Worm (Caenorhabditis elegans) whole organism, L4 larva: ENCODE results near the gene uggt-1.

ENCODE experiments used
- F37D6.2 ChIP-seq: sonication (generic microtip); optimal IDR thresholded peaks from 2 replicates; lab custom pipeline; 2016; ENCODE audit warnings: mild to moderate bottlenecking, missing genetic modification characterization, missing compliant biosample characterization
- F49E8.2 ChIP-seq: sonication (generic microtip); optimal IDR thresholded peaks from 2 replicates; lab custom pipeline; 2016; ENCODE audit warnings: missing compliant biosample characterization, mild to moderate bottlenecking, missing genetic modification characterization, borderline replicate concordance
- T20F7.1 ChIP-seq: fragments of 200-800 bp; sonication (Bioruptor generic); optimal IDR thresholded peaks from 2 replicates; lab custom pipeline; 2018; ENCODE audit warnings: mild to moderate bottlenecking, missing genetic modification characterization, missing compliant biosample characterization
- Y105C5A.15 ChIP-seq: fragments of 200-800 bp; sonication (Bioruptor generic); IDR thresholded peaks from 2 replicates; pipeline ENCODE4 v1.3.6; 2022; ENCODE audit warnings: missing genetic modification characterization, missing compliant biosample characterization
- Y48G9A.11 ChIP-seq: fragments of 200-800 bp; sonication (Bioruptor generic); IDR thresholded peaks from 2 replicates; pipeline ENCODE4 v1.3.6; 2022; ENCODE audit warnings: missing genetic modification reagents, missing genetic modification characterization, missing compliant biosample characterization
- ZK337.2 ChIP-seq: fragments of 200-800 bp; sonication (Bioruptor generic); IDR thresholded peaks from 2 replicates; pipeline ENCODE4 v1.3.6; 2022; ENCODE audit warnings: missing genetic modification reagents, missing genetic modification characterization, missing compliant biosample characterization
- aha-1 ChIP-seq: fragments of 150-350 bp; peaks from one replicate; lab custom pipeline; 2014; ENCODE audit warnings: missing biosample characterization, missing genetic modification characterization
- aly-2 ChIP-seq: sonication (generic microtip); optimal IDR thresholded peaks from 2 replicates; lab custom pipeline; 2018; ENCODE audit warnings: missing biosample characterization, missing genetic modification characterization
- arid-1 ChIP-seq: fragments of 200-800 bp; sonication (Bioruptor generic); conservative IDR thresholded peaks from 2 replicates; pipeline ENCODE4 v1.3.6; 2022; ENCODE audit warnings: missing genetic modification reagents, missing genetic modification characterization, missing compliant biosample characterization
- ceh-20 ChIP-seq: fragments of 200-800 bp; sonication (Bioruptor generic); IDR thresholded peaks from 2 replicates; pipeline ENCODE4 v1.3.6; 2022; ENCODE audit warnings: missing genetic modification reagents, missing genetic modification characterization, missing compliant biosample characterization
- ceh-62 ChIP-seq: sonication (generic microtip); optimal IDR thresholded peaks from 2 replicates; lab custom pipeline; 2017; ENCODE audit warnings: missing biosample characterization, missing genetic modification characterization
- ctbp-1 ChIP-seq: fragments of 200-800 bp; sonication (Bioruptor generic); IDR thresholded peaks from 2 replicates; pipeline ENCODE4 v1.3.6; 2022; ENCODE audit warnings: missing genetic modification reagents, missing genetic modification characterization, missing compliant biosample characterization
- daf-12 ChIP-seq: fragments of 150-350 bp; optimal IDR thresholded peaks from 2 replicates; lab custom pipeline; 2014; ENCODE audit warnings: missing biosample characterization, missing genetic modification reagents, missing genetic modification characterization
- daf-16 ChIP-seq, 3 experiments: sonication (generic microtip); optimal IDR thresholded peaks; 2 replicates each; lab custom pipeline; 2016 to 2017; ENCODE audit warnings: missing genetic modification characterization in 3 of 3, missing genetic modification reagents in 3 of 3, mild to moderate bottlenecking in 2 of 3, missing compliant biosample characterization in 2 of 3, missing biosample characterization in 1 of 3, moderate library complexity in 1 of 3
- daf-19 ChIP-seq: fragments of 200-800 bp; sonication (Bioruptor generic); conservative IDR thresholded peaks from 2 replicates; pipeline ENCODE4 v1.3.6; 2022; ENCODE audit warnings: missing genetic modification characterization, missing compliant biosample characterization
- dmd-9 ChIP-seq: fragments of 200-800 bp; sonication (Bioruptor generic); IDR thresholded peaks from 2 replicates; pipeline ENCODE4 v1.3.6; 2022; ENCODE audit warnings: missing genetic modification reagents, missing genetic modification characterization, missing compliant biosample characterization
- dve-1 ChIP-seq: sonication (generic microtip); optimal IDR thresholded peaks from 2 replicates; lab custom pipeline; 2017; ENCODE audit warnings: antibody characterized with exemption, mild to moderate bottlenecking, missing genetic modification characterization, missing compliant biosample characterization; ENCODE audit not compliant: insufficient read depth
- egl-43 ChIP-seq: fragments of 200-800 bp; sonication (Bioruptor generic); IDR thresholded peaks from 2 replicates; pipeline ENCODE4 v1.3.6; 2022; ENCODE audit warnings: missing genetic modification reagents, missing genetic modification characterization, missing compliant biosample characterization
- hlh-11 ChIP-seq: fragments of 200-800 bp; sonication (Bioruptor generic); optimal IDR thresholded peaks from 2 replicates; lab custom pipeline; 2018; ENCODE audit warnings: mild to moderate bottlenecking, missing genetic modification characterization, missing compliant biosample characterization
- hlh-30 ChIP-seq: sonication (generic microtip); optimal IDR thresholded peaks from 2 replicates; lab custom pipeline; 2017; ENCODE audit warnings: antibody characterized with exemption, mild to moderate bottlenecking, missing genetic modification characterization, missing compliant biosample characterization; ENCODE audit not compliant: insufficient read depth
- jun-1 ChIP-seq: fragments of 150-350 bp; optimal IDR thresholded peaks from 2 replicates; lab custom pipeline; 2014; ENCODE audit warnings: missing biosample characterization, missing genetic modification reagents, missing genetic modification characterization
- lin-13 ChIP-seq: fragments of 150-350 bp; optimal IDR thresholded peaks from 2 replicates; lab custom pipeline; 2014; ENCODE audit warnings: missing biosample characterization, missing genetic modification reagents, missing genetic modification characterization
- mes-2 ChIP-seq: sonication (generic microtip); optimal IDR thresholded peaks from 2 replicates; lab custom pipeline; 2016; ENCODE audit warnings: missing genotype, mild to moderate bottlenecking, missing genetic modification characterization, missing compliant biosample characterization; ENCODE audit not compliant: poor library complexity, severe bottlenecking
- nhr-11 ChIP-seq: fragments of 150-350 bp; optimal IDR thresholded peaks from 2 replicates; lab custom pipeline; 2014; ENCODE audit warnings: missing biosample characterization, missing genetic modification characterization
- nhr-237 ChIP-seq: sonication (generic microtip); optimal IDR thresholded peaks from 2 replicates; lab custom pipeline; 2017; ENCODE audit warnings: missing biosample characterization, missing genetic modification characterization
- nhr-41 ChIP-seq: fragments of 200-800 bp; sonication (Bioruptor generic); IDR thresholded peaks from 2 replicates; pipeline ENCODE4 v1.3.6; 2022; ENCODE audit warnings: missing genetic modification reagents, missing genetic modification characterization, missing compliant biosample characterization
- nhr-42 ChIP-seq: fragments of 200-800 bp; sonication (Bioruptor generic); IDR thresholded peaks from 2 replicates; pipeline ENCODE4 v1.3.6; 2022; ENCODE audit warnings: missing genetic modification characterization, missing compliant biosample characterization
- nhr-6 ChIP-seq: fragments of 150-350 bp; optimal IDR thresholded peaks from 2 replicates; lab custom pipeline; 2014; ENCODE audit warnings: missing biosample characterization, missing genetic modification characterization
- nhr-77 ChIP-seq: fragments of 150-350 bp; optimal IDR thresholded peaks from 2 replicates; lab custom pipeline; 2014; ENCODE audit warnings: missing biosample characterization, missing genetic modification characterization
- php-3 ChIP-seq: fragments of 200-800 bp; sonication (Bioruptor generic); IDR thresholded peaks from 2 replicates; pipeline ENCODE4 v1.3.6; 2022; ENCODE audit warnings: missing genetic modification reagents, missing genetic modification characterization, missing compliant biosample characterization
- skn-1 ChIP-seq: fragments of 150-350 bp; optimal IDR thresholded peaks from 2 replicates; lab custom pipeline; 2014; ENCODE audit warnings: missing biosample characterization, missing genetic modification characterization
- snpc-1.2 ChIP-seq: fragments of 200-800 bp; sonication (Bioruptor generic); IDR thresholded peaks from 2 replicates; pipeline ENCODE4 v1.3.6; 2022; ENCODE audit warnings: missing genetic modification reagents, missing genetic modification characterization, missing compliant biosample characterization
- spr-1 ChIP-seq: sonication (generic microtip); optimal IDR thresholded peaks from 2 replicates; lab custom pipeline; 2016; ENCODE audit warnings: mild to moderate bottlenecking, missing genetic modification characterization, missing compliant biosample characterization
- unc-130 ChIP-seq: sonication (generic microtip); optimal IDR thresholded peaks from 2 replicates; lab custom pipeline; 2016; ENCODE audit warnings: missing genetic modification reagents, missing genetic modification characterization, missing compliant biosample characterization
- unc-62 ChIP-seq, 3 experiments: fragments of 150-350 bp in 1 of 3; sonication (generic microtip); optimal IDR thresholded peaks in 2 of 3; peaks in 1 of 3; 1 replicate in 1 of 3; 2 replicates in 2 of 3; lab custom pipeline; 2014 to 2017; ENCODE audit warnings: missing biosample characterization in 3 of 3, missing genetic modification characterization in 3 of 3, missing genetic modification reagents in 3 of 3, missing genotype in 1 of 3
- vab-7 ChIP-seq: fragments of 200-800 bp; sonication (Bioruptor generic); IDR thresholded peaks from 2 replicates; pipeline ENCODE4 v1.3.6; 2022; ENCODE audit warnings: missing genetic modification reagents, missing genetic modification characterization, missing compliant biosample characterization
- zag-1 ChIP-seq: fragments of 150-350 bp; optimal IDR thresholded peaks from 2 replicates; lab custom pipeline; 2014; ENCODE audit warnings: missing biosample characterization, missing genetic modification characterization
- zfp-2 ChIP-seq: sonication (generic microtip); optimal IDR thresholded peaks from 2 replicates; lab custom pipeline; 2016; ENCODE audit warnings: mild to moderate bottlenecking, missing genetic modification characterization, missing compliant biosample characterization
- zfp-3 ChIP-seq: fragments of 200-800 bp; sonication (Bioruptor generic); conservative IDR thresholded peaks from 2 replicates; pipeline ENCODE4 v1.3.6; 2022; ENCODE audit warnings: missing genetic modification reagents, missing genetic modification characterization, missing compliant biosample characterization
- ztf-7 ChIP-seq: fragments of 150-350 bp; optimal IDR thresholded peaks from 2 replicates; lab custom pipeline; 2014; ENCODE audit warnings: missing biosample characterization, missing genetic modification characterization

Gene uggt-1

ce11 chrX:7525271-7525670 is 24.5 kb upstream of the uggt-1 start, which contains the start of gene F46C8.3:
Gene F46C8.3 (plus strand): TSS chrX:7525571.
- TF ChIP-seq ceh-62 (tag; lab: Kevin White, UChicago) (no peak), daf-12 (tag; lab: Kevin White, UChicago) (no peak), ctbp-1 (GFP tag; lab: Robert Waterston, UW) (no peak), jun-1 (tag; lab: Kevin White, UChicago) (no peak), Y48G9A.11 (no peak), lin-13 (GFP tag; lab: Kevin White, UChicago) (no peak), aly-2 (tag; lab: Kevin White, UChicago) (no peak), ZK337.2 (GFP tag; lab: Robert Waterston, UW) (no peak), zfp-3 (GFP tag; lab: Robert Waterston, UW) (no peak), daf-16 (GFP tag; optimal IDR thresholded peaks at IDR 0.05; lab: Kevin White, UChicago) (no peak), daf-16 (tag; optimal IDR thresholded peaks at IDR 0.05; lab: Kevin White, UChicago) (no peak), nhr-42 (GFP tag; lab: Robert Waterston, UW) (no peak), dmd-9 (GFP tag; lab: Robert Waterston, UW) (no peak), T20F7.1 (GFP tag; lab: Kevin White, UChicago) (no peak), nhr-77 (tag; lab: Kevin White, UChicago) (no peak), skn-1 (tag; lab: Kevin White, UChicago) (no peak), ztf-7 (tag; lab: Kevin White, UChicago) (no peak), spr-1 (tag; lab: Kevin White, UChicago) (no peak), zfp-2 (tag; lab: Kevin White, UChicago) (no peak)

DNA sequence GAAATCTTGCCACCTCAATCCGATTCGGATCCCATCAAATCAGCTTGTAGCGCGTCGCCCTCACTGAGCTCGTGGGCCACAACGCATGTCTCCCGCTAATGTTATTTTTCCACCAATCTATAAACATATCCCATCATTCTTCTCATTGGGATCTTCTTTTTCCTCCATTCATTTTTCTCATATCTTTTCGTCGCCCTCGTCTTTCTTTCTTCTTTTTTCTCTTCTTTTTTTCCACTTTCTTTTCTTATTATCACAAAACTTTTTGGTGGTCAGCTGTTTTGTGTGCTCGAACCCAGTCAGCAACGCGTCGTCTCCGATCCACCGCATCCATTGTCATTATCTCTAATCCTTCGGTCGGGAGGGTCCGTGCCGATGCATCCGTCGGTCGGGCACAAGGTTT is 23.0 kb upstream of the uggt-1 start:
- TF ChIP-seq daf-16 (GFP tag; optimal IDR thresholded peaks at IDR 0.05; lab: Kevin White, UChicago) (peak in 1 of 2 experiments; percentile 89), daf-16 (tag; optimal IDR thresholded peaks at IDR 0.05; lab: Kevin White, UChicago) (no peak), nhr-41 (GFP tag; lab: Robert Waterston, UW) (no peak), hlh-11 (peak; percentile 69), nhr-11 (tag; lab: Kevin White, UChicago) (peak; percentile 52), php-3 (no peak), aha-1 (peak; percentile 81), ceh-20 (GFP tag; lab: Robert Waterston, UW) (0 out of 2 replicates have a peak, but pooled peaks have one; percentile 11)

DNA sequence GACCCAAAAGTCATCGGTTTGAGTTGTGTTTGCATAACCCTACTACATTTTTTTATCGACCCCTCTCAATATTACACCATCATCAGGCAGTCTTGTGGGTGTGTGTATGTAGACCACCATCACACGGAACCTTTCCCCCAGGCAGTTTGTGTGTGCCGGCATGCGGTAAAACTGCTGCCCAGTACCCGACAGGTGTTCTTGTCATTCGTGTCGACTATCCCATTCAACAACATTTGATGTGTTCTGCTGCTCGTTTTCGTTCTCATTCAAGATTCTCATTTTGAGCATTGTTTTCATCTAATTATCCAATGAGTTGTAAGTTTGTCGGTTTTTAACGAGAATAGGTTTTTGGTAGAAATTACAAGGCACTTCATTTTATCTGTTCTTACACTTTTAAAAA is 21.8 kb upstream of the uggt-1 start:
- TF ChIP-seq hlh-11: peak; percentile 44
- no peak for TF ChIP-seq zag-1 (tag; lab: Kevin White, UChicago)
- TF ChIP-seq daf-16 (GFP tag; optimal IDR thresholded peaks at IDR 0.05; lab: Kevin White, UChicago): peak in 1 of 2 experiments; percentile 74
- no peak for TF ChIP-seq daf-16 (tag; optimal IDR thresholded peaks at IDR 0.05; lab: Kevin White, UChicago)
- TF ChIP-seq php-3: no peak
- peak; percentile 20 for TF ChIP-seq hlh-30 (tag; lab: Kevin White, UChicago)
- TF ChIP-seq F37D6.2: no peak
- TF ChIP-seq, all 104 proteins: peak for 3

- no peak for TF ChIP-seq nhr-237 (tag; lab: Kevin White, UChicago)
- peak in 1 of 2 experiments; percentile 85 for TF ChIP-seq unc-62 (GFP tag; optimal IDR thresholded peaks at IDR 0.05 in 1 of 2; lab: Kevin White, UChicago)
- no peak for TF ChIP-seq unc-62 (tag; optimal IDR thresholded peaks at IDR 0.05; lab: Kevin White, UChicago)
- TF ChIP-seq, all 104 proteins: peak for 1
These were observed 18.8 kb upstream of the uggt-1 start, which contains the start of gene chts-1 for ce11 chrX:7519569-7519968. Gene chts-1 (minus strand): TSS chrX:7519669.

ce11 chrX:7512714-7513113 is 11.9 kb upstream of the uggt-1 start:
- TF ChIP-seq nhr-6 (no peak), unc-62 (GFP tag; optimal IDR thresholded peaks at IDR 0.05 in 1 of 2; lab: Kevin White, UChicago) (peak in 1 of 2 experiments; percentile 65), unc-62 (tag; optimal IDR thresholded peaks at IDR 0.05; lab: Kevin White, UChicago) (no peak)

DNA sequence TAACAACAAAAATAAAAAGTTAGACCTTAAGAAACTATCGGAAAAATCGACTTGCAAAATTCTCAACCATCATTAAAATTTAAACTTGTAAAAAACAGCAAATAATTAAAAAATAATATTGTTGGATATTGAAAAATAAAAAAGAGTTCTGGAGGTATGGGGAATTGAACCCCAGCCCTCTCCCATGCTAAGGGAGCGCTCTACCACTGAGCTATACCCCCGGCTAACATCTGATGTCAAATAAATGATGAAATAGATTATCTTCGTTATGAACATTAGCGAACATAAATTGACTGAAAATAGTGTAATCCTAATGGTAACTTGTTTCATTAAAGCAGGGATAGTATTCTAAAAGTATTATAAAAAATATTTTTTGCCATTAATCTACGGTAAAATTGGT is 6.4 kb upstream of the uggt-1 start:
- TF ChIP-seq egl-43 (GFP tag; lab: Robert Waterston, UW) (0 out of 2 replicates have a peak, but pooled peaks have one; percentile 51), F49E8.2 (tag; lab: Kevin White, UChicago) (peak; percentile 16), dve-1 (tag; lab: Kevin White, UChicago) (no peak), vab-7 (GFP tag; lab: Robert Waterston, UW) (0 out of 2 replicates have a peak, but pooled peaks have one; percentile 39), arid-1 (GFP tag; lab: Robert Waterston, UW) (peak; percentile 62; the same call in 1 of the 2 replicates), Y105C5A.15 (GFP tag; lab: Robert Waterston, UW) (0 out of 2 replicates have a peak, but pooled peaks have one; percentile 59), snpc-1.2 (peak; percentile 68), mes-2 (tag; lab: Kevin White, UChicago) (peak; percentile 42), Y48G9A.11 (0 out of 2 replicates have a peak, but pooled peaks have one; percentile 20), daf-19 (GFP tag; lab: Robert Waterston, UW) (0 out of 2 replicates have a peak, but pooled peaks have one; percentile 64), unc-130 (GFP tag; lab: Kevin White, UChicago) (no peak), aha-1 (peak; percentile 55)
